Worm (Caenorhabditis elegans): ENCODE measurements around the gene cyp-37A1.

The cyp-37A1 gene

DNA sequence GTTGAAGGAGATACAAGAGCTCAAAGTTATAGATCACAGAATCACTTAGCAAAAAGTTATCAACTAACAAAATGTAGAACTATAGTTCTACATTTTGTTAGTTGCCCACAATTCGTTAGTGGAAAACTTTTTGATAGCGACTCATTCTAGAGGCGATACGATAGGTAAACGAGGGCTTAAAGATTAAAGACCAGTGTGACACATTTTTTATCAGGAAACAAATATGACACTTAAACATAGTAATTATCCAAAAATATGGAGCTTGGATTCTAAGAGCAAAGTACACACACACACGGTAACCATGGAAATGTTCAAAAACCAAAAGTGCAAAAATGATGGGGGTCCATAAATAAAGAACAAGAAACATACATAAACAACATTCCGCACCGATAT, 23.0 kb upstream of the cyp-37A1 start:
- TF ChIP-seq ama-1 (optimal IDR thresholded peaks at IDR 0.05) (peak; percentile 37), ZK546.5 (tag; optimal IDR thresholded peaks at IDR 0.05) (no peak)

DNA sequence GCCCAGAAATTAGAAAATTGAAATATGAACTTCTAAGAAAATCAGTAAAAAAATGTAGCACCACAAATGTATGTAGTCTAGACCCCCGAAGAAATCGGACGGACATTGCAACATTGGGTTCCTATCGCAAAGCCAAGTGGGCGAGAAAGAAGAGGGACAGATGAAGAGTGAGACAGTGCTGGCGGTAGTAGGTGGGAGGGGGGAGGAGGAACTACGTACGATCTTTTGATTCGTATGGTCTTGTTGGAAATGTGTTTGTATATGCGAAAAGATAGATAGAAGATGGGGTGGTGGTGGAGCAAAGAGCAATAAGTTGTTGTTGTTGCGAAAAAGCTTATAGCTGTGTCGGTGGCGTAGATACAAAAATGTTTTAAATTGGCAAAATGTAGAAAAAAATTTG, 21.6 kb upstream of the cyp-37A1 start:
- peak; percentile 0 for TF ChIP-seq sma-3 (GFP tag; optimal IDR thresholded peaks at IDR 0.05)
- no peak for TF ChIP-seq alr-1 (tag; optimal IDR thresholded peaks at IDR 0.05)
- TF ChIP-seq blmp-1 (tag; optimal IDR thresholded peaks at IDR 0.05; ENCODE audit: insufficient read depth) = no peak
- no peak for TF ChIP-seq egl-27 (tag; optimal IDR thresholded peaks at IDR 0.05)
- TF ChIP-seq sma-9 (GFP tag; optimal IDR thresholded peaks at IDR 0.05) = peak; percentile 37
- TF ChIP-seq sma-9 (tag; optimal IDR thresholded peaks at IDR 0.05) = no peak
- peak; percentile 0 for TF ChIP-seq F13H6.1 (tag; optimal IDR thresholded peaks at IDR 0.05)
- peak; percentile 32 for TF ChIP-seq fos-1 (tag; optimal IDR thresholded peaks at IDR 0.05)
- TF ChIP-seq snpc-4 (tag; optimal IDR thresholded peaks at IDR 0.05) = no peak
- no peak for TF ChIP-seq C34F6.9 (tag; optimal IDR thresholded peaks at IDR 0.05)
- no peak for TF ChIP-seq nhr-237 (tag; optimal IDR thresholded peaks at IDR 0.05)
- no peak for TF ChIP-seq ceh-82 (tag; optimal IDR thresholded peaks at IDR 0.05)
- peak in 1 of 2 experiments; percentile 33 for TF ChIP-seq mdl-1 (tag; optimal IDR thresholded peaks at IDR 0.05)
- no peak for TF ChIP-seq lin-13 (GFP tag; optimal IDR thresholded peaks at IDR 0.05)

DNA sequence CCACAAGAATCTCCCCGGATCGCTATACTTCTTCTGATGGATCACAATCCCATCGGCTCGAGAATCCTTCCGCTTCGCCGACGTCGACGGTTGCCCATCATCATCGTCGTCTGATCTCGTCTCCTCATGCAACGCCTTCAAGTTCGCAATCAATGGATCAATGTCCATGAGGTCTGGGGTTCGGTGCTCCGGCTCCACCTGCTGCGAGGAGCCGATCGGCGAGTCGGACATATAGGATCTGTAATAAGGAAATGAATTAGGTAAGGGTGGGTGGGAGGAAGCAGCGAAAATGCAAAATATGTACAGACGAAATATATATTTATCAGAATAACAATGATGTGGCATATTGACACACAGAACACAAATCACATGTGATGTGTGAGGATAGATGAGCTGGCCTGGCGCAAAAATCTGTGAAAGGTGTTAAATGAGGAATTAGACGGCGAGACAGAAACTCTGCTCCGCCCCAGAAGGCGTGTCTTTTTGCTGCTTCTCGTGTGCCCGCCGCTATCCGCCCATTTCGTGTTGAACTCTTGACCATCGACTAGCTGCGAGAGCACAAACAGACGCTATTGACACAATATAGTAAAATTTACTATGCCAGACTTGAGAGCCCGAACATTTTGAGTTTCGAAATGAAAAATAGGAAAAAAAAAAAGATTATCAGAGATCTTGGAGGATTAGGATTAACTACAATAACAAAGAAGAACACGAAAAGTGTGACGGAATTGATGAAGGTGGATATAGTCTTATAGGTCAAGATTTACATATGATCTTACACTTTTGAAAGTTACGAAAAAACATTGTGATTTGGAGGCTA, 20.9 kb upstream of the cyp-37A1 start:
- TF ChIP-seq peb-1 (tag; optimal IDR thresholded peaks at IDR 0.05) (no peak), aly-2 (tag; optimal IDR thresholded peaks at IDR 0.05) (no peak), fos-1 (tag; optimal IDR thresholded peaks at IDR 0.05) (no peak), blmp-1 (tag; optimal IDR thresholded peaks at IDR 0.05; ENCODE audit: insufficient read depth) (no peak), ama-1 (optimal IDR thresholded peaks at IDR 0.05) (no peak), C34F6.9 (tag; optimal IDR thresholded peaks at IDR 0.05) (peak; percentile 18), ztf-4 (tag; optimal IDR thresholded peaks at IDR 0.05) (no peak), ceh-82 (tag; optimal IDR thresholded peaks at IDR 0.05) (no peak), nhr-12 (tag; optimal IDR thresholded peaks at IDR 0.05) (no peak), nhr-6 (tag; optimal IDR thresholded peaks at IDR 0.05) (no peak), nhr-21 (tag; optimal IDR thresholded peaks at IDR 0.05) (no peak), crh-2 (tag; optimal IDR thresholded peaks at IDR 0.05) (peak; percentile 26), mdl-1 (tag; optimal IDR thresholded peaks at IDR 0.05) (no peak)

DNA sequence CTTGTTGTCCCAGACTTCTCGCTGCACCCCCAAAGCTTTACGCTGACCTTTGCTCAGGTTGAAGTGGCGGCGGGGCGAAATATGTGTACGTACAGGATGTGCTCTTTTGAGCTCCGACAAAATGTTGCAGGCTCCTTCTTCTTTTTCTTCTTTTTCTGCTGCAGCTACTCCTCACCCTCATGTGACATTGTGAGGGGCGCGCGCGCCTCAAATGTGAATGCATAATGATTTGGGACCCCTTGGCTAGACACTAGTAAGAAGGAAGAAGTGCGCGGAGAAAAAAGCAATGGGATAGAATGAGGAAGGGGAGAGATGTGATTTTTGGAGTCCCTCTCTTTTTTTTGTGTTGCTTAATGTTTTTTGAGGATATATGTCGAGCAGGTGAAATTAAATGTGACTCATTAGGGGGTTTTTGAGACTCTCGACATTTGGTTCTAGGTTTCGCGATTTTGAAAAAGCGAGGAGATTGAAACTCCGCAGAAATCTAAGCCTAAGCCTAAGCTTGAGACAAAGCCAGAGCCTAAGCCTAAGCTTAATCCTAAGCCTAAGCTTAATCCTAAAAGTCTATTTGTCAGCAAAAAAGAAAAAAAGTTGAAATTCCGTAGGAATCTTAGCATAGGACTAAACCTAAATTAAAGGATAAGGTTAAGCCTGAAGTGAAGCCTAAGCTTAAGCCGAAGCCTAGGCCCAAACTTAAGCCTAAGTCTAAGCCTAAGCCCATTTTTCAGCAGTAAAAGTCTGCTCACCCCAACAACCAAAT, 20.1 kb upstream of the cyp-37A1 start:
- peak; percentile 58 for TF ChIP-seq nhr-129 (tag; optimal IDR thresholded peaks at IDR 0.05)
- TF ChIP-seq unc-39 (tag; optimal IDR thresholded peaks at IDR 0.05) = no peak
- TF ChIP-seq egl-27 (tag; optimal IDR thresholded peaks at IDR 0.05) = no peak
- no peak for TF ChIP-seq nhr-23 (tag; optimal IDR thresholded peaks at IDR 0.05)
- no peak for TF ChIP-seq mbf-1 (tag; optimal IDR thresholded peaks at IDR 0.05)
- TF ChIP-seq nhr-10 (tag; optimal IDR thresholded peaks at IDR 0.05) = no peak
- TF ChIP-seq crh-2 (tag; optimal IDR thresholded peaks at IDR 0.05) = peak; percentile 13
- no peak for TF ChIP-seq lin-13 (GFP tag; optimal IDR thresholded peaks at IDR 0.05)
- no peak for TF ChIP-seq nhr-12 (tag; optimal IDR thresholded peaks at IDR 0.05)
- no peak for TF ChIP-seq lin-39 (tag; optimal IDR thresholded peaks at IDR 0.05)
- no peak for TF ChIP-seq nhr-6 (tag; optimal IDR thresholded peaks at IDR 0.05)
- TF ChIP-seq R02D3.7 (tag; optimal IDR thresholded peaks at IDR 0.05) = no peak
- no peak for TF ChIP-seq blmp-1 (tag; optimal IDR thresholded peaks at IDR 0.05; ENCODE audit: insufficient read depth)
- no peak for TF ChIP-seq aly-2 (tag; optimal IDR thresholded peaks at IDR 0.05)
- TF ChIP-seq ZK546.5 (tag; optimal IDR thresholded peaks at IDR 0.05) = no peak
- TF ChIP-seq C34F6.9 (tag; optimal IDR thresholded peaks at IDR 0.05) = peak; percentile 39
- peak; percentile 4 for TF ChIP-seq lin-11 (tag; optimal IDR thresholded peaks at IDR 0.05)
- no peak for TF ChIP-seq peb-1 (tag; optimal IDR thresholded peaks at IDR 0.05)
- TF ChIP-seq unc-55 (GFP tag; optimal IDR thresholded peaks at IDR 0.05) = no peak
- no peak for TF ChIP-seq mab-5 (tag; optimal IDR thresholded peaks at IDR 0.05)
- no peak for TF ChIP-seq alr-1 (tag; optimal IDR thresholded peaks at IDR 0.05)
- no peak for TF ChIP-seq elt-1 (tag; optimal IDR thresholded peaks at IDR 0.05)
- no peak for TF ChIP-seq elt-3 (tag; optimal IDR thresholded peaks at IDR 0.05)
- TF ChIP-seq ama-1 (optimal IDR thresholded peaks at IDR 0.05) = no peak
- TF ChIP-seq nhr-11 (tag; optimal IDR thresholded peaks at IDR 0.05) = no peak
- TF ChIP-seq ztf-1 (GFP tag; conservative IDR thresholded peaks at IDR 0.05) = no peak
- TF ChIP-seq gmeb-1 (tag; optimal IDR thresholded peaks at IDR 0.05) = no peak
- TF ChIP-seq sma-9 (GFP tag; optimal IDR thresholded peaks at IDR 0.05) = peak; percentile 47
- no peak for TF ChIP-seq sma-9 (tag; optimal IDR thresholded peaks at IDR 0.05)
- peak; percentile 42 for TF ChIP-seq F13H6.1 (tag; optimal IDR thresholded peaks at IDR 0.05)
- TF ChIP-seq ceh-82 (tag; optimal IDR thresholded peaks at IDR 0.05) = no peak
- no peak for TF ChIP-seq nhr-237 (tag; optimal IDR thresholded peaks at IDR 0.05)
- peak; percentile 38 to 67 for TF ChIP-seq mdl-1 (tag; optimal IDR thresholded peaks at IDR 0.05)
- no peak for TF ChIP-seq nhr-25 (tag; optimal IDR thresholded peaks at IDR 0.05)
- TF ChIP-seq nhr-77 (tag; optimal IDR thresholded peaks at IDR 0.05) = no peak
- peak; percentile 28 for TF ChIP-seq zag-1 (tag; optimal IDR thresholded peaks at IDR 0.05)
- TF ChIP-seq dmd-4 (tag; optimal IDR thresholded peaks at IDR 0.05) = no peak
- TF ChIP-seq lsy-2 (tag; optimal IDR thresholded peaks at IDR 0.05) = peak in 1 of 2 experiments; percentile 49

All from whole organism, L2 larva.